Worm (Caenorhabditis elegans) whole organism, L3 larva: ENCODE data around the gene W02F12.2.

Experiments
- R02D3.7 ChIP-seq: fragments of 150-350 bp; optimal IDR thresholded peaks from 2 replicates; lab custom pipeline; 2014; ENCODE audit warnings: missing biosample characterization, missing genetic modification characterization
- aly-2 ChIP-seq: fragments of 150-350 bp; optimal IDR thresholded peaks from 2 replicates; lab custom pipeline; 2014; ENCODE audit warnings: missing biosample characterization, missing genetic modification characterization
- ama-1 ChIP-seq: fragments of 150-350 bp; optimal IDR thresholded peaks from 2 replicates; lab custom pipeline; 2018
- ceh-28 ChIP-seq: fragments of 150-350 bp; optimal IDR thresholded peaks from 2 replicates; lab custom pipeline; 2014; ENCODE audit warnings: missing biosample characterization, missing genetic modification reagents, missing genetic modification characterization
- ceh-9 ChIP-seq: sonication (generic microtip); optimal IDR thresholded peaks from 2 replicates; lab custom pipeline; 2018; ENCODE audit warnings: missing biosample characterization, missing genetic modification characterization
- egl-27 ChIP-seq: sonication (generic microtip); optimal IDR thresholded peaks from 4 replicates; lab custom pipeline; 2017; ENCODE audit warnings: missing biosample characterization, missing genetic modification reagents, missing genetic modification characterization
- egl-5 ChIP-seq: fragments of 150-350 bp; optimal IDR thresholded peaks from 2 replicates; lab custom pipeline; 2017; ENCODE audit warnings: missing biosample characterization, missing genetic modification reagents, missing genetic modification characterization, inconsistent platforms
- elt-1 ChIP-seq: fragments of 150-350 bp; optimal IDR thresholded peaks from 2 replicates; lab custom pipeline; 2014; ENCODE audit warnings: missing biosample characterization, missing genetic modification characterization
- elt-2 ChIP-seq: sonication (generic microtip); optimal IDR thresholded peaks from 2 replicates; lab custom pipeline; 2016; ENCODE audit warnings: missing genetic modification reagents, mild to moderate bottlenecking, missing genetic modification characterization, missing compliant biosample characterization
- elt-3 ChIP-seq, 3 experiments: fragments of 150-350 bp in 1 of 3; sonication (generic microtip) in 2 of 3; optimal IDR thresholded peaks; 2 replicates in 2 of 3; 4 replicates in 1 of 3; lab custom pipeline; 2014 to 2017; ENCODE audit warnings: missing biosample characterization in 3 of 3, missing genetic modification characterization in 3 of 3
- eor-1 ChIP-seq, 2 experiments: fragments of 150-350 bp; optimal IDR thresholded peaks; 2 replicates each; lab custom pipeline; 2014 to 2018; ENCODE audit warnings: missing biosample characterization in 2 of 2, missing genetic modification characterization in 2 of 2
- fkh-10 ChIP-seq: sonication (generic microtip); optimal IDR thresholded peaks from 2 replicates; lab custom pipeline; 2017; ENCODE audit warnings: missing biosample characterization, missing genetic modification reagents, missing genetic modification characterization
- fkh-2 ChIP-seq: fragments of 150-350 bp; optimal IDR thresholded peaks from 2 replicates; lab custom pipeline; 2014; ENCODE audit warnings: missing biosample characterization, missing genetic modification reagents, missing genetic modification characterization
- fos-1 ChIP-seq: fragments of 150-350 bp; optimal IDR thresholded peaks from 2 replicates; lab custom pipeline; 2014; ENCODE audit warnings: missing biosample characterization, missing genetic modification characterization
- hmg-11 ChIP-seq: sonication (generic microtip); optimal IDR thresholded peaks from 2 replicates; lab custom pipeline; 2016; ENCODE audit warnings: missing genetic modification characterization, missing compliant biosample characterization
- mdl-1 ChIP-seq: fragments of 150-350 bp; optimal IDR thresholded peaks from 2 replicates; lab custom pipeline; 2014; ENCODE audit warnings: missing biosample characterization, missing genetic modification characterization
- mml-1 ChIP-seq: fragments of 150-350 bp; sonication (generic microtip); optimal IDR thresholded peaks from 3 replicates; lab custom pipeline; 2014; ENCODE audit warnings: missing biosample characterization, missing genetic modification characterization
- nfya-1 ChIP-seq: sonication (generic microtip); optimal IDR thresholded peaks from 2 replicates; lab custom pipeline; 2017; ENCODE audit warnings: missing genetic modification characterization, mild to moderate bottlenecking, missing compliant biosample characterization, antibody characterized with exemption, moderate library complexity; ENCODE audit not compliant: insufficient read depth
- nhr-11 ChIP-seq: fragments of 150-350 bp; optimal IDR thresholded peaks from 2 replicates; lab custom pipeline; 2014; ENCODE audit warnings: missing biosample characterization, missing genetic modification characterization
- nhr-12 ChIP-seq: fragments of 150-350 bp; optimal IDR thresholded peaks from 2 replicates; lab custom pipeline; 2014; ENCODE audit warnings: missing biosample characterization, missing genetic modification characterization
- nhr-23 ChIP-seq: fragments of 150-350 bp; optimal IDR thresholded peaks from 2 replicates; lab custom pipeline; 2014; ENCODE audit warnings: missing biosample characterization, missing genetic modification reagents, missing genetic modification characterization
- nhr-25 ChIP-seq: sonication (generic microtip); optimal IDR thresholded peaks from 2 replicates; lab custom pipeline; 2017; ENCODE audit warnings: missing biosample characterization, missing genetic modification characterization
- nhr-43 ChIP-seq: sonication (generic microtip); optimal IDR thresholded peaks from 2 replicates; lab custom pipeline; 2016; ENCODE audit warnings: mild to moderate bottlenecking, missing genetic modification characterization, missing compliant biosample characterization; ENCODE audit not compliant: poor library complexity, severe bottlenecking
- nhr-67 ChIP-seq: fragments of 150-350 bp; optimal IDR thresholded peaks from 2 replicates; lab custom pipeline; 2014; ENCODE audit warnings: missing biosample characterization, missing genetic modification characterization
- nhr-77 ChIP-seq: fragments of 150-350 bp; optimal IDR thresholded peaks from 2 replicates; lab custom pipeline; 2014; ENCODE audit warnings: missing biosample characterization, missing genetic modification characterization
- pha-4 ChIP-seq: fragments of 150-350 bp; optimal IDR thresholded peaks from 2 replicates; lab custom pipeline; 2014; ENCODE audit warnings: missing biosample characterization, missing genetic modification reagents, missing genetic modification characterization
- sea-2 ChIP-seq: fragments of 150-350 bp; sonication (generic microtip); optimal IDR thresholded peaks from 4 replicates; lab custom pipeline; 2014; ENCODE audit warnings: missing biosample characterization, missing genetic modification reagents, missing genetic modification characterization
- skn-1 ChIP-seq: fragments of 150-350 bp; optimal IDR thresholded peaks from 2 replicates; lab custom pipeline; 2014; ENCODE audit warnings: missing biosample characterization, missing genetic modification characterization
- tbx-2 ChIP-seq: sonication (generic microtip); optimal IDR thresholded peaks from 2 replicates; lab custom pipeline; 2016; ENCODE audit warnings: mild to moderate bottlenecking, missing genetic modification characterization, missing compliant biosample characterization
- zag-1 ChIP-seq: fragments of 150-350 bp; optimal IDR thresholded peaks from 2 replicates; lab custom pipeline; 2014; ENCODE audit warnings: missing biosample characterization, missing genetic modification characterization
- ztf-11 ChIP-seq: fragments of 150-350 bp; optimal IDR thresholded peaks from 2 replicates; lab custom pipeline; 2014; ENCODE audit warnings: missing biosample characterization, missing genetic modification characterization

W02F12.2 gene

ce11 chrV:6697552-6697951 is at the start of gene W02F12.2:
TSS of gene W02F12.2 (minus strand) at chrV:6697652.
- TF ChIP-seq aly-2 (tag; lab: Kevin White, UChicago) (no peak), fkh-10 (GFP tag; lab: Kevin White, UChicago) (no peak), egl-27 (tag; lab: Kevin White, UChicago) (no peak), mdl-1 (tag; lab: Kevin White, UChicago) (no peak), nhr-12 (tag; lab: Kevin White, UChicago) (no peak), nhr-11 (tag; lab: Kevin White, UChicago) (no peak), elt-2 (tag; lab: Kevin White, UChicago) (no peak), tbx-2 (no peak)

ce11 chrV:6744774-6745173 is 47.3 kb upstream of the W02F12.2 start, which contains the start of gene T25F10.3:
TSS of gene T25F10.3 (plus strand) at chrV:6745081.
- TF ChIP-seq nhr-67 (tag; lab: Kevin White, UChicago) (no peak), egl-5 (tag; lab: Kevin White, UChicago) (no peak), fkh-10 (GFP tag; lab: Kevin White, UChicago) (no peak), nhr-25 (tag; lab: Kevin White, UChicago) (peak; percentile 41)

- TF ChIP-seq nhr-25 (tag; lab: Kevin White, UChicago) (peak; percentile 77), hmg-11 (no peak), sea-2 (GFP tag; lab: Kevin White, UChicago) (no peak), nhr-23 (no peak), pha-4 (tag; lab: Kevin White, UChicago) (no peak), elt-1 (tag; lab: Kevin White, UChicago) (peak; percentile 79), aly-2 (tag; lab: Kevin White, UChicago) (no peak), zag-1 (tag; lab: Kevin White, UChicago) (no peak), nfya-1 (no peak)
Observed at ce11 chrV:6736877-6737276, 39.4 kb upstream of the W02F12.2 start.

- peak; percentile 81 for TF ChIP-seq nhr-25 (tag; lab: Kevin White, UChicago)
- no peak for TF ChIP-seq mml-1 (tag; lab: Kevin White, UChicago)
Observed at ce11 chrV:6736108-6736507, 38.7 kb upstream of the W02F12.2 start.

ce11 chrV:6732995-6733394 is 35.5 kb upstream of the W02F12.2 start, which contains the start of gene grl-8:
TSS of gene grl-8 (minus strand) at chrV:6733095.
- no peak for TF ChIP-seq elt-2 (tag; lab: Kevin White, UChicago)
- TF ChIP-seq nhr-43 (tag; lab: Kevin White, UChicago): no peak
- no peak for TF ChIP-seq nhr-25 (tag; lab: Kevin White, UChicago)
- TF ChIP-seq nhr-12 (tag; lab: Kevin White, UChicago): no peak
- no peak for TF ChIP-seq egl-27 (tag; lab: Kevin White, UChicago)
- no peak for TF ChIP-seq aly-2 (tag; lab: Kevin White, UChicago)
- no peak for TF ChIP-seq skn-1 (tag; lab: Kevin White, UChicago)
- no peak for TF ChIP-seq elt-3 (tag; optimal IDR thresholded peaks at IDR 0.05; lab: Kevin White, UChicago)
- TF ChIP-seq egl-5 (tag; lab: Kevin White, UChicago): no peak
- no peak for TF ChIP-seq fos-1 (tag; lab: Kevin White, UChicago)
- no peak for TF ChIP-seq fkh-2 (tag; lab: Kevin White, UChicago)
- no peak for TF ChIP-seq ztf-11
- no peak for TF ChIP-seq ama-1 (lab: Kevin White, UChicago)
- no peak for TF ChIP-seq nhr-77 (tag; lab: Kevin White, UChicago)
- TF ChIP-seq ceh-28: no peak

ce11 chrV:6731594-6731993 is 34.1 kb upstream of the W02F12.2 start, which contains the start of gene grl-9:
TSS of gene grl-9 (minus strand) at chrV:6731694.
- TF ChIP-seq nhr-11 (tag; lab: Kevin White, UChicago): no peak

- no peak for TF ChIP-seq ceh-9 (tag; lab: Kevin White, UChicago)
- no peak for TF ChIP-seq R02D3.7 (tag; lab: Kevin White, UChicago)
- TF ChIP-seq nhr-43 (tag; lab: Kevin White, UChicago): no peak
- no peak for TF ChIP-seq eor-1 (tag; optimal IDR thresholded peaks at IDR 0.05; lab: Kevin White, UChicago)
Observed at ce11 chrV:6727222-6727621, 29.8 kb upstream of the W02F12.2 start, which contains the start of gene ZC487.1. TSS of gene ZC487.1 (plus strand) at chrV:6727522.
